Fruit fly (Drosophila melanogaster) whole organism, wandering third instar larva: ENCODE measurements around the gene CG13601.

ENCODE experiments used
- CG9705 ChIP-seq: fragments of 200-800 bp; sonication (Bioruptor generic); optimal IDR thresholded peaks from 2 replicates; lab custom pipeline; 2018; ENCODE audit warnings: missing biosample characterization, mild to moderate bottlenecking, missing genetic modification characterization
- Dfd ChIP-seq: fragments of >200 bp; optimal IDR thresholded peaks from 2 replicates; lab custom pipeline; 2017; ENCODE audit warnings: missing biosample characterization, missing genetic modification characterization
- Hnf4 ChIP-seq: fragments of 200-800 bp; sonication (Bioruptor generic); optimal IDR thresholded peaks from 2 replicates; lab custom pipeline; 2016; ENCODE audit warnings: missing biosample characterization, mild to moderate bottlenecking, missing genetic modification characterization
- Mio ChIP-seq: sonication (Bioruptor generic); optimal IDR thresholded peaks from 2 replicates; lab custom pipeline; 2016; ENCODE audit warnings: missing biosample characterization, missing genetic modification characterization
- OdsH ChIP-seq: fragments of 200-800 bp; sonication (Bioruptor generic); optimal IDR thresholded peaks from 2 replicates; lab custom pipeline; 2016; ENCODE audit warnings: missing biosample characterization, mild to moderate bottlenecking, missing genetic modification characterization
- br ChIP-seq: fragments of 200-800 bp; sonication (Bioruptor generic); optimal IDR thresholded peaks from 2 replicates; lab custom pipeline; 2016; ENCODE audit warnings: missing biosample characterization, missing genetic modification characterization
- dsf ChIP-seq: sonication (Bioruptor generic); optimal IDR thresholded peaks from 2 replicates; lab custom pipeline; 2016; ENCODE audit warnings: missing biosample characterization, missing genetic modification characterization, borderline replicate concordance
- ey ChIP-seq: fragments of 200-800 bp; sonication (Bioruptor generic); optimal IDR thresholded peaks from 2 replicates; lab custom pipeline; 2016; ENCODE audit warnings: missing biosample characterization, missing genetic modification characterization
- tai ChIP-seq: sonication (Bioruptor generic); optimal IDR thresholded peaks from 2 replicates; lab custom pipeline; 2016; ENCODE audit warnings: missing biosample characterization, missing genetic modification characterization

DNA sequence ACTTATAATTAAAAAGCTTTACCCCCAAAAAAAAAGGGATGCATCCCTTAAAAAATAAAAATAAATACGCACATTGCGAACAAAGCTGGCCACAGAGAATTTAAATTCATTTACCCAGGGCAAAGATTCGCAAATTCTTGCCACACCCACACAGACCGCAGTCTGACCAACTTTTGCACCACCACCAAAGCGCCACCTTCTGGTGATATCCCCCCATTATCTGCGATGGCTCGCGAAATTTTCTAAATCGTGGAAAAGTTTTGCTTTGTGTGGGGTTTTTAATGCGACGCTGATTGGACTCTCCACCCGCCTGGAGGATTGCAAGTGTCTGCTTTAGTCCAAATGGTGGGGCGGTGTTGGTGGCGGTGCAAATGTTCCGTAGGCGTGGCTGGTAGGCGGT, 27.3 kb downstream of the CG13601 start:
- no peak for TF ChIP-seq dsf
- TF ChIP-seq CG9705 (GFP tag; lab: Kevin White, UChicago), result no peak
- TF ChIP-seq Hnf4 (GFP tag; lab: Kevin White, UChicago), result no peak
- TF ChIP-seq ey (GFP tag; lab: Kevin White, UChicago), result no peak
- no peak for TF ChIP-seq br
- TF ChIP-seq OdsH (GFP tag; lab: Kevin White, UChicago), result no peak
- no peak for TF ChIP-seq tai
- no peak for TF ChIP-seq Dfd (GFP tag; lab: Kevin White, UChicago)
- no peak for TF ChIP-seq Mio
